Fruit fly (Drosophila melanogaster) whole organism, pupa: ENCODE results near the gene Ccz1.

Experiments
- CG10348 ChIP-seq: fragments of 200-800 bp; sonication (Bioruptor generic); IDR thresholded peaks from 2 replicates; pipeline ENCODE4 v1.3.6; 2022; ENCODE audit warnings: missing biosample characterization, missing genetic modification characterization
- CG12605 ChIP-seq: fragments of 200-800 bp; sonication (Bioruptor generic); IDR thresholded peaks from 2 replicates; pipeline ENCODE4 v1.3.6; 2022; ENCODE audit warnings: missing biosample characterization, missing genetic modification characterization
- CG13204 ChIP-seq: fragments of 200-800 bp; sonication (Bioruptor generic); optimal IDR thresholded peaks from 2 replicates; lab custom pipeline; 2018; ENCODE audit warnings: missing biosample characterization, mild to moderate bottlenecking, missing genetic modification characterization, moderate library complexity
- CG14655 ChIP-seq: fragments of 200-800 bp; sonication (Bioruptor generic); optimal IDR thresholded peaks from 3 replicates; lab custom pipeline; 2017; ENCODE audit warnings: mild to moderate bottlenecking, missing biosample characterization, missing genetic modification reagents, missing genetic modification characterization
- CG15710 ChIP-seq: fragments of 200-800 bp; sonication (Bioruptor generic); optimal IDR thresholded peaks from 2 replicates; lab custom pipeline; 2018; ENCODE audit warnings: missing biosample characterization, mild to moderate bottlenecking, missing genetic modification characterization, moderate library complexity
- CG17806 ChIP-seq: fragments of 200-800 bp; sonication (Bioruptor generic); optimal IDR thresholded peaks from 2 replicates; lab custom pipeline; 2018; ENCODE audit warnings: missing biosample characterization, mild to moderate bottlenecking, missing genetic modification characterization, moderate library complexity
- CG32121 ChIP-seq: fragments of 200-800 bp; sonication (Bioruptor generic); IDR thresholded peaks from 2 replicates; pipeline ENCODE4 v1.3.6; 2022; ENCODE audit warnings: missing biosample characterization, missing genetic modification characterization
- CG34367 ChIP-seq: fragments of 200-800 bp; sonication (Bioruptor generic); optimal IDR thresholded peaks from 2 replicates; lab custom pipeline; 2018; ENCODE audit warnings: missing biosample characterization, mild to moderate bottlenecking, missing genetic modification characterization
- CG4496 ChIP-seq: fragments of 200-800 bp; sonication (Bioruptor generic); IDR thresholded peaks from 3 replicates; pipeline ENCODE4 v1.3.6; 2022; ENCODE audit warnings: missing biosample characterization, missing genetic modification characterization
- CG8159 ChIP-seq: fragments of 200-800 bp; sonication (Bioruptor generic); optimal IDR thresholded peaks from 3 replicates; lab custom pipeline; 2018; ENCODE audit warnings: missing biosample characterization, mild to moderate bottlenecking, missing genetic modification characterization, moderate library complexity
- CG8301 ChIP-seq: fragments of 200-800 bp; sonication (Bioruptor generic); optimal IDR thresholded peaks from 2 replicates; lab custom pipeline; 2018; ENCODE audit warnings: missing biosample characterization, mild to moderate bottlenecking, missing genetic modification characterization
- CG9948 ChIP-seq: fragments of 200-800 bp; sonication (Bioruptor generic); optimal IDR thresholded peaks from 2 replicates; lab custom pipeline; 2018; ENCODE audit warnings: missing biosample characterization, mild to moderate bottlenecking, missing genetic modification characterization, moderate library complexity
- D1 ChIP-seq: fragments of 200-800 bp; sonication (Bioruptor generic); optimal IDR thresholded peaks from 2 replicates; lab custom pipeline; 2018; ENCODE audit warnings: missing biosample characterization, mild to moderate bottlenecking, missing genetic modification characterization, moderate library complexity
- EcR ChIP-seq: fragments of 200-800 bp; sonication (Bioruptor generic); optimal IDR thresholded peaks from 3 replicates; lab custom pipeline; 2019; ENCODE audit warnings: missing biosample characterization, missing genetic modification characterization, mild to moderate bottlenecking, moderate library complexity, missing genetic modification reagents
- Ets98B ChIP-seq: fragments of 200-800 bp; sonication (Bioruptor generic); IDR thresholded peaks from 2 replicates; pipeline ENCODE4 v1.3.6; 2022; ENCODE audit warnings: missing biosample characterization, missing genetic modification characterization
- Pif1A ChIP-seq: fragments of 200-800 bp; sonication (Bioruptor generic); optimal IDR thresholded peaks from 3 replicates; lab custom pipeline; 2016; ENCODE audit warnings: missing biosample characterization, missing genetic modification characterization
- Pif1B ChIP-seq: fragments of 200-800 bp; sonication (Bioruptor generic); optimal IDR thresholded peaks from 3 replicates; lab custom pipeline; 2016; ENCODE audit warnings: missing biosample characterization, missing genetic modification characterization
- Snoo ChIP-seq: fragments of 200-800 bp; sonication (Bioruptor generic); optimal IDR thresholded peaks from 3 replicates; lab custom pipeline; 2017; ENCODE audit warnings: missing biosample characterization, mild to moderate bottlenecking, missing genetic modification characterization, inconsistent platforms
- fd96Ca ChIP-seq: fragments of 200-800 bp; sonication (Bioruptor generic); IDR thresholded peaks from 3 replicates; pipeline ENCODE4 v1.3.6; 2022; ENCODE audit warnings: missing biosample characterization, missing genetic modification characterization
- gl ChIP-seq: fragments of 200-800 bp; sonication (Bioruptor generic); optimal IDR thresholded peaks from 2 replicates; lab custom pipeline; 2018; ENCODE audit warnings: missing biosample characterization, mild to moderate bottlenecking, missing genetic modification characterization
- rn ChIP-seq: fragments of 200-800 bp; sonication (Bioruptor generic); IDR thresholded peaks from 2 replicates; pipeline ENCODE4 v1.3.6; 2022; ENCODE audit warnings: missing biosample characterization, missing genetic modification characterization

The Ccz1 gene

DNA sequence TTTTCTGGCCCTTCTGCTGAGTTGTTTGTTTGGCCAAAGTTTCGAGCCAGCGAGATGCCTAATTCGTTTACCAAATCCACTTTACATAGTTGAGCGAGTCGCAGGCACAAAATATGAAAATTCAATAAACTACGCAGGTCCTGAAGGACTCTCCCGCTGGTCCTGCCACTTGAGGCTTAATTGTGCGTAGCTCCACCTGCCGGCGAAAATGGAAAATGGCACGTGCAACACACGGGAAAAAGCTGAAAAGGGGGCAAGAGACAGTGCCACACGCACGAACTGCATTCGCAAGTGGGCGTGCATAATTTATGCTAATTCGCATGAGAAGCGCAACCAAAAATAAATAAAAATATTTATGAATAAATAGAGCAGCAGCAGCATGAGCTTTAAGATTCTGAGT lies 13.0 kb downstream of the Ccz1 start:
- TF ChIP-seq fd96Ca (GFP tag; lab: Robert Waterston, UW) (no peak), CG32121 (GFP tag; lab: Robert Waterston, UW) (no peak), CG15710 (no peak), CG12605 (no peak), CG9948 (tag; lab: Kevin White, UChicago) (no peak), Pif1A (GFP tag; lab: Kevin White, UChicago) (no peak), rn (no peak)

- TF ChIP-seq CG14655 (GFP tag; lab: Kevin White, UChicago) (no peak), CG13204 (GFP tag; lab: Kevin White, UChicago) (no peak), Pif1A (GFP tag; lab: Kevin White, UChicago) (no peak), CG10348 (GFP tag; lab: Robert Waterston, UW) (no peak), EcR (no peak), CG12605 (no peak), CG34367 (no peak), Snoo (tag; lab: Kevin White, UChicago) (no peak), CG4496 (GFP tag; lab: Robert Waterston, UW) (no peak), CG32121 (GFP tag; lab: Robert Waterston, UW) (no peak), CG17806 (tag; lab: Kevin White, UChicago) (no peak), gl (tag; lab: Kevin White, UChicago) (no peak), D1 (no peak), Pif1B (GFP tag; lab: Kevin White, UChicago) (no peak), CG8159 (tag; lab: Kevin White, UChicago) (no peak), Ets98B (GFP tag; lab: Robert Waterston, UW) (no peak), fd96Ca (GFP tag; lab: Robert Waterston, UW) (no peak)
These were observed 16.9 kb downstream of the Ccz1 start for dm6 chr3L:3882046-3882445.

dm6 chr3L:3878734-3879310 lies 20.1 kb downstream of the Ccz1 start:
- TF ChIP-seq CG4496 (GFP tag; lab: Robert Waterston, UW) (peak; percentile 94), CG32121 (GFP tag; lab: Robert Waterston, UW) (peak; percentile 92), CG12605 (peak; percentile 98), CG9948 (tag; lab: Kevin White, UChicago) (peak; percentile 53), Pif1A (GFP tag; lab: Kevin White, UChicago) (peak; percentile 85), EcR (no peak), Ets98B (GFP tag; lab: Robert Waterston, UW) (peak; percentile 92), fd96Ca (GFP tag; lab: Robert Waterston, UW) (peak; percentile 90), CG15710 (peak; percentile 69), CG13204 (GFP tag; lab: Kevin White, UChicago) (peak; percentile 77), rn (peak; percentile 80), Pif1B (GFP tag; lab: Kevin White, UChicago) (peak; percentile 78), Snoo (tag; lab: Kevin White, UChicago) (peak; percentile 76), CG8301 (tag; lab: Kevin White, UChicago) (peak; percentile 56), CG17806 (tag; lab: Kevin White, UChicago) (peak; percentile 64), D1 (peak; percentile 16), CG10348 (GFP tag; lab: Robert Waterston, UW) (no peak), CG8159 (tag; lab: Kevin White, UChicago) (peak; percentile 71), CG34367 (peak; percentile 65), gl (tag; lab: Kevin White, UChicago) (peak; percentile 91), CG14655 (GFP tag; lab: Kevin White, UChicago) (peak; percentile 71)

- TF ChIP-seq Pif1B (GFP tag; lab: Kevin White, UChicago) (no peak), CG32121 (GFP tag; lab: Robert Waterston, UW) (no peak), EcR (no peak), Snoo (tag; lab: Kevin White, UChicago) (no peak), CG4496 (GFP tag; lab: Robert Waterston, UW) (0 out of 3 replicates have a peak, but pooled peaks have one; percentile 27), CG17806 (tag; lab: Kevin White, UChicago) (no peak), rn (no peak), CG8301 (tag; lab: Kevin White, UChicago) (no peak), gl (tag; lab: Kevin White, UChicago) (no peak)
These were observed 22.1 kb downstream of the Ccz1 start for dm6 chr3L:3876861-3877260.

dm6 chr3L:3875996-3876395 lies 23.0 kb downstream of the Ccz1 start:
- no peak for TF ChIP-seq CG8159 (tag; lab: Kevin White, UChicago)
- TF ChIP-seq Pif1A (GFP tag; lab: Kevin White, UChicago): no peak
- no peak for TF ChIP-seq CG14655 (GFP tag; lab: Kevin White, UChicago)
- TF ChIP-seq CG8301 (tag; lab: Kevin White, UChicago): no peak
- no peak for TF ChIP-seq CG15710
- TF ChIP-seq Ets98B (GFP tag; lab: Robert Waterston, UW): no peak
- TF ChIP-seq D1: no peak
- no peak for TF ChIP-seq CG34367
- no peak for TF ChIP-seq gl (tag; lab: Kevin White, UChicago)
- no peak for TF ChIP-seq rn
- no peak for TF ChIP-seq fd96Ca (GFP tag; lab: Robert Waterston, UW)
- TF ChIP-seq CG17806 (tag; lab: Kevin White, UChicago): no peak
- TF ChIP-seq EcR: no peak
- TF ChIP-seq Pif1B (GFP tag; lab: Kevin White, UChicago): no peak
- TF ChIP-seq CG12605: no peak

dm6 chr3L:3875004-3875403 lies 24.0 kb downstream of the Ccz1 start:
- TF ChIP-seq CG12605: no peak
- TF ChIP-seq CG34367: no peak
- TF ChIP-seq Ets98B (GFP tag; lab: Robert Waterston, UW): no peak
- no peak for TF ChIP-seq CG8301 (tag; lab: Kevin White, UChicago)
- no peak for TF ChIP-seq rn
- TF ChIP-seq CG15710: no peak
- TF ChIP-seq CG14655 (GFP tag; lab: Kevin White, UChicago): no peak
- TF ChIP-seq CG10348 (GFP tag; lab: Robert Waterston, UW): no peak
- TF ChIP-seq fd96Ca (GFP tag; lab: Robert Waterston, UW): no peak
